Fruit fly (Drosophila melanogaster): Measurements from ENCODE around the gene fh.

Gene fh

DNA sequence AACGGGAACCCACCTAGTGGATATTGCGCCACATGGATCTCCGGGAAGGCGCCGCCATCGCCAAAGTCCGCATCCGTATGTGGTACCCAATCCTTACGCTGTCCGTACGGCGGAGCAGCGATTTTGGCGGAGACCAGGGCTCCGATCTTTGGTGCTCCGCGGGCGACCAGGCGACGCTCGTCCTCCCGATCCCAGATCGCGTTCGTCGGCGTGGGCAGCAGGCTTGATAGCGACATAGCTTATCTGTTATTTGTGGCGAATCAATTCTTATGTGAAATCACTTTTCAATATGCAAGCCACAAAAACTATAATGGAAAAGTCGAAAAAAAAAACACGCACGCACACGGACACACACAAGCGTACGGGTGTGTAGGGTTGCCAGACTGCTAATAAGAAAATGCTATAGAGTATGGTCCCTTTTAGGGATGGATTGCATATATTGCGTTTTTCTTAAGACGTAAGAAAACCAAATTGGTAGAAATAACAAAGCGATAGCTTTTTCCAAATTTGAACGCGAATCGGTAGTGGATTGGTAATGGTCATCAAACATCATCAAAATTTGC, 42.6 kb downstream of the fh start, which contains the start of gene Bx42 (continued):
- no peak for TF ChIP-seq CG13424 (tag; optimal IDR thresholded peaks at IDR 0.05)
- TF ChIP-seq phol (tag; optimal IDR thresholded peaks at IDR 0.05), result peak; percentile 37
- peak; percentile 8 for TF ChIP-seq pho (GFP tag; optimal IDR thresholded peaks at IDR 0.05)
- TF ChIP-seq lilli (GFP tag; optimal IDR thresholded peaks at IDR 0.05), result peak; percentile 23
- TF ChIP-seq dati (GFP tag; IDR thresholded peaks at IDR 0.05), result no peak
- TF ChIP-seq sc (optimal IDR thresholded peaks at IDR 0.05), result no peak
- no peak for TF ChIP-seq sc (GFP tag; optimal IDR thresholded peaks at IDR 0.05)
- TF ChIP-seq dpn (GFP tag; optimal IDR thresholded peaks at IDR 0.05), result peak in 1 of 2 experiments; percentile 28
- TF ChIP-seq ham (GFP tag; IDR thresholded peaks at IDR 0.05), result no peak
- no peak for TF ChIP-seq pnt (GFP tag; optimal IDR thresholded peaks at IDR 0.05)
- no peak for TF ChIP-seq trh (GFP tag; optimal IDR thresholded peaks at IDR 0.05)
- no peak for TF ChIP-seq br (optimal IDR thresholded peaks at IDR 0.05)
- TF ChIP-seq CG7839 (tag; optimal IDR thresholded peaks at IDR 0.05), result no peak
- no peak for TF ChIP-seq CG11398 (GFP tag; optimal IDR thresholded peaks at IDR 0.05)
- peak; percentile 21 for TF ChIP-seq nmo (GFP tag; optimal IDR thresholded peaks at IDR 0.05)
- no peak for TF ChIP-seq tgo (GFP tag; IDR thresholded peaks at IDR 0.05)
- peak; percentile 68 for TF ChIP-seq Med (GFP tag)
- peak; percentile 52 for TF ChIP-seq CG4617 (GFP tag; optimal IDR thresholded peaks at IDR 0.05; ENCODE audit: borderline replicate concordance)
- TF ChIP-seq CG3281 (GFP tag; optimal IDR thresholded peaks at IDR 0.05), result no peak
- TF ChIP-seq CG4282 (GFP tag; optimal IDR thresholded peaks at IDR 0.05), result peak; percentile 2
- no peak for TF ChIP-seq Deaf1 (tag; optimal IDR thresholded peaks at IDR 0.05)
- no peak for TF ChIP-seq CG12744 (GFP tag; optimal IDR thresholded peaks at IDR 0.05)
- TF ChIP-seq CG1792 (GFP tag; optimal IDR thresholded peaks at IDR 0.05), result no peak
- TF ChIP-seq Sox100B (GFP tag; optimal IDR thresholded peaks at IDR 0.05), result no peak
- no peak for TF ChIP-seq CG3995 (GFP tag; optimal IDR thresholded peaks at IDR 0.05)
- TF ChIP-seq Rfx (GFP tag; IDR thresholded peaks at IDR 0.05), result peak; percentile 34
- TF ChIP-seq Myb (GFP tag; optimal IDR thresholded peaks at IDR 0.05), result peak; percentile 5
- TF ChIP-seq cg (GFP tag; optimal IDR thresholded peaks at IDR 0.05), result peak; percentile 63
- TF ChIP-seq zf30C (GFP tag; optimal IDR thresholded peaks at IDR 0.05), result no peak
- TF ChIP-seq Sin3A (optimal IDR thresholded peaks at IDR 0.05), result peak; percentile 1
- TF ChIP-seq Pdp1 (GFP tag; optimal IDR thresholded peaks at IDR 0.05), result peak in 1 of 2 experiments; percentile 27
- TF ChIP-seq eve (GFP tag; optimal IDR thresholded peaks at IDR 0.05), result no peak
- TF ChIP-seq croc (GFP tag; conservative IDR thresholded peaks at IDR 0.05), result no peak
- TF ChIP-seq sisA (GFP tag; IDR thresholded peaks at IDR 0.05), result peak; percentile 3; the same call in 1 of the 2 replicates
- TF ChIP-seq pros (GFP tag; optimal IDR thresholded peaks at IDR 0.05), result peak; percentile 3
- TF ChIP-seq lov (optimal IDR thresholded peaks at IDR 0.05), result no peak
- no peak for TF ChIP-seq lov (GFP tag; IDR thresholded peaks at IDR 0.05)
- TF ChIP-seq CG10462 (GFP tag; optimal IDR thresholded peaks at IDR 0.05), result no peak
- no peak for TF ChIP-seq az2 (GFP tag; optimal IDR thresholded peaks at IDR 0.05)
- no peak for TF ChIP-seq CG7271 (tag; optimal IDR thresholded peaks at IDR 0.05)
- TF ChIP-seq scrt (GFP tag; optimal IDR thresholded peaks at IDR 0.05), result no peak
- no peak for TF ChIP-seq Hsf (GFP tag; optimal IDR thresholded peaks at IDR 0.05)
- peak; percentile 77 for TF ChIP-seq gfzf (GFP tag; optimal IDR thresholded peaks at IDR 0.05)
- TF ChIP-seq da (GFP tag; optimal IDR thresholded peaks at IDR 0.05), result no peak
- no peak for TF ChIP-seq tx (GFP tag; optimal IDR thresholded peaks at IDR 0.05)
- TF ChIP-seq CG9437 (GFP tag; optimal IDR thresholded peaks at IDR 0.05), result peak; percentile 96
- peak; percentile 11; the same call in 1 of the 2 replicates for TF ChIP-seq CG42726 (GFP tag; IDR thresholded peaks at IDR 0.05; ENCODE audit: partially characterized antibody)
- TF ChIP-seq CG7928 (GFP tag; optimal IDR thresholded peaks at IDR 0.05), result peak; percentile 85
- TF ChIP-seq ase (GFP tag; IDR thresholded peaks at IDR 0.05), result no peak
- no peak for TF ChIP-seq CG15696 (tag; optimal IDR thresholded peaks at IDR 0.05)
- TF ChIP-seq CG4730 (GFP tag; IDR thresholded peaks at IDR 0.05), result 0 out of 2 replicates have a peak, but pooled peaks have one; percentile 18
- TF ChIP-seq CG5245 (GFP tag; optimal IDR thresholded peaks at IDR 0.05), result no peak
